Fruit fly (Drosophila melanogaster) whole organism, embryonic: ENCODE results near the gene Nadsyn.

ENCODE experiments used
- Ada2b ChIP-seq: fragments of 200-800 bp; sonication (Bioruptor generic); IDR thresholded peaks from 2 replicates; pipeline ENCODE4 v1.3.6; 2022; ENCODE audit warnings: missing biosample characterization, missing genetic modification characterization
- CG10321 ChIP-seq: fragments of 200-800 bp; sonication (Bioruptor generic); IDR thresholded peaks from 2 replicates; pipeline ENCODE4 v1.3.6; 2022; ENCODE audit warnings: missing biosample characterization, missing genetic modification characterization
- CG10959 ChIP-seq: fragments of 200-800 bp; sonication (Bioruptor generic); IDR thresholded peaks from 2 replicates; pipeline ENCODE4 v1.3.6; 2022; ENCODE audit warnings: missing biosample characterization, missing genetic modification characterization
- CG12769 ChIP-seq: fragments of 200-800 bp; sonication (Bioruptor generic); optimal IDR thresholded peaks from 2 replicates; lab custom pipeline; 2019; ENCODE audit warnings: missing biosample characterization, mild to moderate bottlenecking, missing genetic modification characterization, moderate library complexity
- CG13287 ChIP-seq: fragments of 200-800 bp; sonication (Bioruptor generic); IDR thresholded peaks from 2 replicates; pipeline ENCODE4 v1.3.6; 2022; ENCODE audit warnings: missing biosample characterization, missing genetic modification characterization; ENCODE audit not compliant: partially characterized antibody
- CG13624 ChIP-seq: fragments of 200-800 bp; sonication (Bioruptor generic); optimal IDR thresholded peaks from 2 replicates; lab custom pipeline; 2016; ENCODE audit warnings: missing biosample characterization, missing genetic modification characterization
- CG13894 ChIP-seq: fragments of 200-800 bp; sonication (Bioruptor generic); optimal IDR thresholded peaks from 3 replicates; lab custom pipeline; 2018; ENCODE audit warnings: missing biosample characterization, mild to moderate bottlenecking, missing genetic modification characterization, moderate library complexity
- CG14441 ChIP-seq: fragments of 200-800 bp; sonication (Bioruptor generic); IDR thresholded peaks from 2 replicates; pipeline ENCODE4 v1.3.6; 2022; ENCODE audit warnings: missing biosample characterization, missing genetic modification characterization
- CG14667 ChIP-seq: fragments of 200-800 bp; sonication (Bioruptor generic); IDR thresholded peaks from 2 replicates; pipeline ENCODE4 v1.3.6; 2022; ENCODE audit warnings: missing biosample characterization, missing genetic modification characterization
- CG17359 ChIP-seq: fragments of 200-800 bp; sonication (Bioruptor generic); optimal IDR thresholded peaks from 3 replicates; lab custom pipeline; 2018; ENCODE audit warnings: missing biosample characterization, mild to moderate bottlenecking, missing genetic modification characterization, moderate library complexity
- CG18764 ChIP-seq: fragments of 200-800 bp; sonication (Bioruptor generic); optimal IDR thresholded peaks from 3 replicates; lab custom pipeline; 2016; ENCODE audit warnings: missing biosample characterization, missing genetic modification characterization
- CG2202 ChIP-seq: fragments of 200-800 bp; sonication (Bioruptor generic); optimal IDR thresholded peaks from 2 replicates; lab custom pipeline; 2018; ENCODE audit warnings: missing biosample characterization, mild to moderate bottlenecking, missing genetic modification characterization
- CG31224 ChIP-seq: fragments of 200-800 bp; sonication (Bioruptor generic); IDR thresholded peaks from 2 replicates; pipeline ENCODE4 v1.3.6; 2022; ENCODE audit warnings: missing biosample characterization, missing genetic modification characterization
- CG32532 ChIP-seq: fragments of 200-800 bp; sonication (Bioruptor generic); IDR thresholded peaks from 2 replicates; pipeline ENCODE4 v1.3.6; 2022; ENCODE audit warnings: missing biosample characterization, missing genetic modification characterization
- CG4360 ChIP-seq: fragments of 200-800 bp; sonication (Bioruptor generic); IDR thresholded peaks from 2 replicates; pipeline ENCODE4 v1.3.6; 2022; ENCODE audit warnings: missing biosample characterization, missing genetic modification characterization
- CG5180 ChIP-seq: fragments of 200-800 bp; sonication (Bioruptor generic); optimal IDR thresholded peaks from 3 replicates; lab custom pipeline; 2017; ENCODE audit warnings: missing biosample characterization, missing genetic modification characterization, mild to moderate bottlenecking, moderate library complexity, missing genetic modification reagents
- CG6254 ChIP-seq: fragments of 200-800 bp; sonication (Bioruptor generic); optimal IDR thresholded peaks from 3 replicates; lab custom pipeline; 2017; ENCODE audit warnings: mild to moderate bottlenecking, missing biosample characterization, missing genetic modification reagents, missing genetic modification characterization
- CG7556 ChIP-seq: fragments of 200-800 bp; sonication (Bioruptor generic); optimal IDR thresholded peaks from 2 replicates; lab custom pipeline; 2017; ENCODE audit warnings: missing biosample characterization, mild to moderate bottlenecking, missing genetic modification characterization
- Camta ChIP-seq: fragments of 200-800 bp; sonication (Bioruptor generic); optimal IDR thresholded peaks from 2 replicates; lab custom pipeline; 2016; ENCODE audit warnings: missing biosample characterization, missing genetic modification characterization
- Dip2 ChIP-seq: fragments of 200-800 bp; sonication (Bioruptor generic); IDR thresholded peaks from 2 replicates; pipeline ENCODE4 v1.3.6; 2022; ENCODE audit warnings: missing biosample characterization, missing genetic modification characterization
- Eip74EF ChIP-seq, 2 experiments: fragments of 200-800 bp in 1 of 2; fragments of >200 bp in 1 of 2; sonication (Bioruptor generic) in 1 of 2; optimal IDR thresholded peaks; 2 replicates each; lab custom pipeline; 2017 to 2019; ENCODE audit warnings: missing biosample characterization in 2 of 2, missing genetic modification characterization in 2 of 2, mild to moderate bottlenecking in 1 of 2, moderate library complexity in 1 of 2
- Fer1 ChIP-seq: fragments of 200-800 bp; sonication (Bioruptor generic); optimal IDR thresholded peaks from 2 replicates; lab custom pipeline; 2017; ENCODE audit warnings: missing biosample characterization, mild to moderate bottlenecking, missing genetic modification characterization
- Hmx ChIP-seq: fragments of 200-800 bp; sonication (Bioruptor generic); optimal IDR thresholded peaks from 2 replicates; lab custom pipeline; 2016; ENCODE audit warnings: missing biosample characterization, missing genetic modification characterization
- Hr78 ChIP-seq, 2 experiments: fragments of 200-800 bp in 1 of 2; fragments of >200 bp in 1 of 2; sonication (Bioruptor generic) in 1 of 2; optimal IDR thresholded peaks; 2 replicates each; lab custom pipeline; 2017 to 2019; ENCODE audit warnings: missing biosample characterization in 2 of 2, missing genetic modification characterization in 2 of 2, mild to moderate bottlenecking in 1 of 2, moderate library complexity in 1 of 2
- Hsf ChIP-seq: fragments of 200-800 bp; sonication (Bioruptor generic); optimal IDR thresholded peaks from 3 replicates; lab custom pipeline; 2016; ENCODE audit warnings: missing biosample characterization, missing genetic modification characterization
- Meics ChIP-seq: fragments of 200-800 bp; sonication (Bioruptor generic); optimal IDR thresholded peaks from 2 replicates; lab custom pipeline; 2017; ENCODE audit warnings: missing biosample characterization, mild to moderate bottlenecking, missing genetic modification characterization
- NC2β ChIP-seq: fragments of 200-800 bp; sonication (Bioruptor generic); optimal IDR thresholded peaks from 2 replicates; lab custom pipeline; 2016; ENCODE audit warnings: missing biosample characterization, missing genetic modification characterization
- Xbp1 ChIP-seq: fragments of 200-800 bp; sonication (Bioruptor generic); optimal IDR thresholded peaks from 3 replicates; lab custom pipeline; 2016; ENCODE audit warnings: missing biosample characterization, mild to moderate bottlenecking, missing genetic modification characterization
- ase ChIP-seq: fragments of 200-800 bp; sonication (Bioruptor generic); IDR thresholded peaks from 3 replicates; pipeline ENCODE4 v1.3.6; 2022; ENCODE audit warnings: missing biosample characterization, missing genetic modification characterization
- bigmax ChIP-seq: fragments of 200-800 bp; sonication (Bioruptor generic); optimal IDR thresholded peaks from 2 replicates; lab custom pipeline; 2018; ENCODE audit warnings: missing biosample characterization, mild to moderate bottlenecking, missing genetic modification characterization
- chinmo ChIP-seq: fragments of 200-800 bp; sonication (Bioruptor generic); IDR thresholded peaks from 4 replicates; pipeline ENCODE4 v1.3.6; 2022; ENCODE audit warnings: missing biosample characterization, missing genetic modification characterization; ENCODE audit not compliant: partially characterized antibody
- chm ChIP-seq: fragments of 200-800 bp; sonication (Bioruptor generic); IDR thresholded peaks from 2 replicates; pipeline ENCODE4 v1.3.6; 2022; ENCODE audit warnings: missing biosample characterization, missing genetic modification characterization
- fd96Cb ChIP-seq: fragments of 200-800 bp; sonication (Bioruptor generic); optimal IDR thresholded peaks from 2 replicates; lab custom pipeline; 2018; ENCODE audit warnings: missing biosample characterization, mild to moderate bottlenecking, missing genetic modification characterization, moderate library complexity
- ftz-f1 ChIP-seq: fragments of 200-800 bp; sonication (Bioruptor generic); optimal IDR thresholded peaks from 2 replicates; lab custom pipeline; 2016; ENCODE audit warnings: missing biosample characterization, missing genetic modification characterization
- gem ChIP-seq: fragments of 200-800 bp; sonication (Bioruptor generic); optimal IDR thresholded peaks from 2 replicates; lab custom pipeline; 2019; ENCODE audit warnings: missing biosample characterization, mild to moderate bottlenecking, missing genetic modification characterization, moderate library complexity
- org-1 ChIP-seq: fragments of 200-800 bp; sonication (Bioruptor generic); optimal IDR thresholded peaks from 2 replicates; lab custom pipeline; 2017; ENCODE audit warnings: missing biosample characterization, missing genetic modification characterization
- otp ChIP-seq: fragments of 200-800 bp; sonication (Bioruptor generic); IDR thresholded peaks from 3 replicates; pipeline ENCODE4, ENCODE4 v1.3.6; 2022; ENCODE audit warnings: missing biosample characterization, missing genetic modification characterization
- pros ChIP-seq: fragments of 200-800 bp; sonication (Bioruptor generic); optimal IDR thresholded peaks from 3 replicates; lab custom pipeline; 2019; ENCODE audit warnings: missing biosample characterization, mild to moderate bottlenecking, missing genetic modification characterization, moderate library complexity
- psq ChIP-seq: fragments of 200-800 bp; sonication (Bioruptor generic); optimal IDR thresholded peaks from 2 replicates; lab custom pipeline; 2017; ENCODE audit warnings: missing biosample characterization, missing genetic modification characterization
- row ChIP-seq: fragments of 200-800 bp; sonication (Bioruptor generic); IDR thresholded peaks from 3 replicates; pipeline ENCODE4 v1.3.6; 2022; ENCODE audit warnings: missing biosample characterization, missing genetic modification characterization
- sd ChIP-seq: fragments of 200-800 bp; sonication (Bioruptor generic); optimal IDR thresholded peaks from 3 replicates; lab custom pipeline; 2018; ENCODE audit warnings: missing biosample characterization, mild to moderate bottlenecking, missing genetic modification characterization, moderate library complexity
- sens ChIP-seq: fragments of 200-800 bp; sonication (Bioruptor generic); peaks from one replicate; lab custom pipeline; 2016; ENCODE audit warnings: missing biosample characterization, missing genetic modification characterization
- seq ChIP-seq: fragments of 200-800 bp; sonication (Bioruptor generic); IDR thresholded peaks from 2 replicates; pipeline ENCODE4 v1.3.6; 2022; ENCODE audit warnings: missing biosample characterization, missing genetic modification characterization
- sqz ChIP-seq: fragments of 200-800 bp; sonication (Bioruptor generic); optimal IDR thresholded peaks from 3 replicates; lab custom pipeline; 2018; ENCODE audit warnings: missing biosample characterization, mild to moderate bottlenecking, missing genetic modification characterization
- twi ChIP-seq: fragments of 200-800 bp; optimal IDR thresholded peaks from 2 replicates; lab custom pipeline; 2019; ENCODE audit warnings: missing biosample characterization, mild to moderate bottlenecking, missing genetic modification characterization, moderate library complexity

Gene Nadsyn

dm6 chrX:13754476-13754875 lies 36.4 kb upstream of the Nadsyn start (continued):
- TF ChIP-seq CG2202 (tag; lab: Kevin White, UChicago) (no peak), Hr78 (GFP tag; optimal IDR thresholded peaks at IDR 0.05; lab: Kevin White, UChicago) (no peak)

dm6 chrX:13753775-13754174 lies 35.7 kb upstream of the Nadsyn start:
- TF ChIP-seq CG10321 (GFP tag; lab: Robert Waterston, UW) (no peak), CG6254 (GFP tag; lab: Kevin White, UChicago) (no peak), CG13624 (GFP tag; lab: Kevin White, UChicago) (peak; percentile 1), CG14667 (GFP tag; lab: Robert Waterston, UW) (no peak), CG17359 (tag; lab: Kevin White, UChicago) (no peak), sens (GFP tag; lab: Kevin White, UChicago) (peak; percentile 5)

- TF ChIP-seq Eip74EF (GFP tag; optimal IDR thresholded peaks at IDR 0.05; lab: Kevin White, UChicago) = peak in 1 of 2 experiments; percentile 11
- TF ChIP-seq Xbp1 = no peak
- TF ChIP-seq CG13894 (tag; lab: Kevin White, UChicago) = peak; percentile 16
- TF ChIP-seq bigmax (GFP tag; lab: Kevin White, UChicago) = peak; percentile 65
- TF ChIP-seq Fer1 (GFP tag; lab: Kevin White, UChicago) = no peak
- TF ChIP-seq CG12769 (tag; lab: Kevin White, UChicago) = peak; percentile 3
- 0 out of 4 replicates have a peak, but pooled peaks have one; percentile 71 for TF ChIP-seq chinmo
- TF ChIP-seq CG4360 (GFP tag; lab: Robert Waterston, UW) = peak; percentile 78
- no peak for TF ChIP-seq Camta (GFP tag; lab: Kevin White, UChicago)
- TF ChIP-seq pros (GFP tag; lab: Kevin White, UChicago) = peak; percentile 47
- TF ChIP-seq CG13624 (GFP tag; lab: Kevin White, UChicago) = peak; percentile 9
- peak; percentile 43 for TF ChIP-seq sd (tag; lab: Kevin White, UChicago)
- TF ChIP-seq otp = no peak
- TF ChIP-seq psq (GFP tag; lab: Kevin White, UChicago) = peak; percentile 72
- peak; percentile 45 for TF ChIP-seq sqz
- TF ChIP-seq CG13287 (GFP tag; lab: Robert Waterston, UW) = 0 out of 2 replicates have a peak, but pooled peaks have one; percentile 12
These were observed 35.1 kb upstream of the Nadsyn start for dm6 chrX:13753101-13753758.

- no peak for TF ChIP-seq twi (tag; lab: Kevin White, UChicago)
- no peak for TF ChIP-seq Hsf
- TF ChIP-seq Ada2b (GFP tag; lab: Robert Waterston, UW) = no peak
- TF ChIP-seq gem = peak; percentile 2
- TF ChIP-seq NC2β (GFP tag; lab: Kevin White, UChicago) = no peak
- peak; percentile 58 for TF ChIP-seq seq (GFP tag; lab: Robert Waterston, UW)
- peak; percentile 38 for TF ChIP-seq Meics (GFP tag; lab: Kevin White, UChicago)
- TF ChIP-seq ase = no peak
- no peak for TF ChIP-seq CG10959 (GFP tag; lab: Robert Waterston, UW)
- TF ChIP-seq org-1 = no peak
- TF ChIP-seq Hmx (GFP tag; lab: Kevin White, UChicago) = no peak
- TF ChIP-seq CG31224 = no peak
- TF ChIP-seq fd96Cb (tag; lab: Kevin White, UChicago) = no peak
- TF ChIP-seq CG18764 = no peak
- TF ChIP-seq Dip2 = no peak
- TF ChIP-seq row (GFP tag; lab: Robert Waterston, UW) = 0 out of 3 replicates have a peak, but pooled peaks have one; percentile 18
- TF ChIP-seq chm (GFP tag; lab: Robert Waterston, UW) = no peak
- TF ChIP-seq CG14441 = no peak
- TF ChIP-seq CG14667 (GFP tag; lab: Robert Waterston, UW) = no peak
- no peak for TF ChIP-seq CG5180 (GFP tag; lab: Kevin White, UChicago)
- no peak for TF ChIP-seq CG7556
- peak; percentile 50 for TF ChIP-seq ftz-f1
- TF ChIP-seq CG32532 (GFP tag; lab: Robert Waterston, UW) = peak; percentile 25; the same call in 1 of the 2 replicates
These were observed 34.5 kb upstream of the Nadsyn start for dm6 chrX:13752543-13753046.
